Fruit fly (Drosophila melanogaster): ENCODE data around the gene MICU1.

DNA sequence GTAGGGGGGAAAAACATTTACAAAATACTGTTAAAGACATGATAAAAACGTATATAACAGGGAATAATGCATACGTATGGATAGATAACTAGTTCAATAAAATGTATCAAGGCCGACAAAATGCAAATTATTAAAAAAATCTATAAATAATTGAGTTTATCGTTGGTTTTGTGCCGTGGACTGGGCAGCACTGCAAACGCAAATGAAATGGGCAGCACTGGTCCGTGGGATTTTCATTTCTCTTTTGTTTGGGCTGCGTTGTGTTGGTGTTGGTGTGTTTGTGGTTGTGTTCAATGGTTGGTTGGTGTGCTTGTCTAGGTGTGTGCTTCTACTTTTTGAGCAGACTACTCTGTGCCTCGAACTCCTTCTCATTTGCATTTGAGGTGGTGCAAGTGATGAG lies 44.6 kb downstream of the MICU1 start:
- TF ChIP-seq usp (GFP tag; optimal IDR thresholded peaks at IDR 0.05) (no peak), EcR (GFP tag; optimal IDR thresholded peaks at IDR 0.05) (no peak), Dll (optimal IDR thresholded peaks at IDR 0.05) (no peak)
